Comparison of ENCODE assay signal across 2 fruit fly cellular contexts in genomic region chrX:16448252-16449191, dm6.
A peak's percentile ranks its signal among the peaks of the same experiment; 100 is the strongest.
TF ChIP-seq lines count a peak whose summit lies in the region.

TSS of gene CG34015 (minus strand) at chrX:16448302.
TSS of gene eIF4H1 (plus strand) at chrX:16448665.

TF ChIP-seq in whole organism, embryonic, 481 proteins besides CTCF, POLR2A, EP300 and RAD21 (continued from another document and continues in another):
- TF ChIP-seq bcd (GFP tag; optimal IDR thresholded peaks at IDR 0.05; lab: Kevin White, UChicago) (no peak), CG14965 (GFP tag; optimal IDR thresholded peaks at IDR 0.05; lab: Kevin White, UChicago; ENCODE audit: borderline replicate concordance) (no peak), Hr3 (GFP tag; optimal IDR thresholded peaks at IDR 0.05; lab: Kevin White, UChicago) (no peak), CG3163 (GFP tag; optimal IDR thresholded peaks at IDR 0.05; lab: Kevin White, UChicago) (no peak), MTF-1 (GFP tag; optimal IDR thresholded peaks at IDR 0.05; lab: Kevin White, UChicago; ENCODE audit: borderline replicate concordance) (no peak), mirr (GFP tag; optimal IDR thresholded peaks at IDR 0.05; lab: Kevin White, UChicago) (no peak), chn (GFP tag; optimal IDR thresholded peaks at IDR 0.05; lab: Kevin White, UChicago) (no peak), nmo (GFP tag; optimal IDR thresholded peaks at IDR 0.05; lab: Kevin White, UChicago) (peak; percentile 41), H15 (GFP tag; IDR thresholded peaks at IDR 0.05; lab: Robert Waterston, UW) (no peak), CG8478 (optimal IDR thresholded peaks at IDR 0.05; lab: Kevin White, UChicago) (peak; percentile 89), CG15073 (GFP tag; optimal IDR thresholded peaks at IDR 0.05; lab: Kevin White, UChicago) (no peak), CG13287 (GFP tag; IDR thresholded peaks at IDR 0.05; lab: Robert Waterston, UW; ENCODE audit: partially characterized antibody) (peak; percentile 75), CG8281 (tag; optimal IDR thresholded peaks at IDR 0.05; lab: Kevin White, UChicago) (no peak), CG1024 (GFP tag; IDR thresholded peaks at IDR 0.05; lab: Robert Waterston, UW) (no peak), CG43689 (GFP tag; IDR thresholded peaks at IDR 0.05; lab: Robert Waterston, UW) (no peak), Elba2 (GFP tag; optimal IDR thresholded peaks at IDR 0.05; lab: Kevin White, UChicago) (no peak), CG9215 (GFP tag; IDR thresholded peaks at IDR 0.05; lab: Robert Waterston, UW) (no peak), HLH3B (GFP tag; IDR thresholded peaks at IDR 0.05; lab: Robert Waterston, UW) (no peak), Dbx (GFP tag; IDR thresholded peaks at IDR 0.05; lab: Robert Waterston, UW) (no peak), en (GFP tag; optimal IDR thresholded peaks at IDR 0.05; lab: Kevin White, UChicago) (no peak), gce (GFP tag; IDR thresholded peaks at IDR 0.05; lab: Robert Waterston, UW) (no peak), Fer1 (GFP tag; optimal IDR thresholded peaks at IDR 0.05; lab: Kevin White, UChicago) (peak; percentile 32), CG7372 (GFP tag; IDR thresholded peaks at IDR 0.05; lab: Robert Waterston, UW) (no peak), Sry-δ (GFP tag; optimal IDR thresholded peaks at IDR 0.05; lab: Kevin White, UChicago) (peak; percentile 72), CG7928 (GFP tag; optimal IDR thresholded peaks at IDR 0.05; lab: Kevin White, UChicago) (no peak), p53 (GFP tag; optimal IDR thresholded peaks at IDR 0.05; lab: Kevin White, UChicago) (no peak), CG17802 (tag; optimal IDR thresholded peaks at IDR 0.05; lab: Kevin White, UChicago) (no peak), Oli (tag; optimal IDR thresholded peaks at IDR 0.05; lab: Kevin White, UChicago) (no peak), HLH54F (GFP tag; optimal IDR thresholded peaks at IDR 0.05; lab: Kevin White, UChicago) (no peak), CG17359 (tag; optimal IDR thresholded peaks at IDR 0.05; lab: Kevin White, UChicago) (no peak), Mad (GFP tag; optimal IDR thresholded peaks at IDR 0.05; lab: Kevin White, UChicago) (no peak), D (optimal IDR thresholded peaks at IDR 0.05; lab: Kevin White, UChicago) (no peak), D (GFP tag; optimal IDR thresholded peaks at IDR 0.05; lab: Kevin White, UChicago) (no peak), ara (GFP tag; IDR thresholded peaks at IDR 0.05; lab: Robert Waterston, UW) (no peak), unc-4 (GFP tag; IDR thresholded peaks at IDR 0.05; lab: Robert Waterston, UW; ENCODE audit: partially characterized antibody) (peak; percentile 73), tap (tag; optimal IDR thresholded peaks at IDR 0.05; lab: Kevin White, UChicago) (no peak), sug (tag; optimal IDR thresholded peaks at IDR 0.05; lab: Kevin White, UChicago) (peak; percentile 7), Lpt (GFP tag; optimal IDR thresholded peaks at IDR 0.05; lab: Kevin White, UChicago) (no peak), zen2 (GFP tag; IDR thresholded peaks at IDR 0.05; lab: Robert Waterston, UW; ENCODE audit: partially characterized antibody) (no peak), dan (GFP tag; IDR thresholded peaks at IDR 0.05; lab: Robert Waterston, UW) (no peak), Ada2b (GFP tag; IDR thresholded peaks at IDR 0.05; lab: Robert Waterston, UW) (no peak), CG2199 (GFP tag; IDR thresholded peaks at IDR 0.05; lab: Robert Waterston, UW) (0 out of 3 replicates have a peak, but pooled peaks have one; percentile 24), Ssrp (tag; optimal IDR thresholded peaks at IDR 0.05; lab: Kevin White, UChicago) (no peak), caup (GFP tag; optimal IDR thresholded peaks at IDR 0.05; lab: Kevin White, UChicago; ENCODE audit: severe bottlenecking) (no peak), jing (GFP tag; optimal IDR thresholded peaks at IDR 0.05; lab: Kevin White, UChicago) (no peak), Bteb2 (GFP tag; optimal IDR thresholded peaks at IDR 0.05; lab: Kevin White, UChicago) (no peak), ATbp (GFP tag; optimal IDR thresholded peaks at IDR 0.05; lab: Kevin White, UChicago) (no peak), odd (GFP tag; optimal IDR thresholded peaks at IDR 0.05; lab: Kevin White, UChicago) (no peak), dysf (GFP tag; IDR thresholded peaks at IDR 0.05; lab: Robert Waterston, UW) (no peak), shn (GFP tag; optimal IDR thresholded peaks at IDR 0.05; lab: Kevin White, UChicago) (no peak), CG6791 (GFP tag; IDR thresholded peaks at IDR 0.05; lab: Robert Waterston, UW; ENCODE audit: partially characterized antibody) (peak; percentile 55; the same call in 2 of the 3 replicates), CG10979 (tag; optimal IDR thresholded peaks at IDR 0.05; lab: Kevin White, UChicago) (no peak), ci (GFP tag; IDR thresholded peaks at IDR 0.05; lab: Robert Waterston, UW) (no peak), Stat92E (GFP tag; optimal IDR thresholded peaks at IDR 0.05; lab: Kevin White, UChicago) (peak in 1 of 3 experiments; percentile 43), eyg (GFP tag; optimal IDR thresholded peaks at IDR 0.05; lab: Kevin White, UChicago) (no peak), ac (GFP tag; optimal IDR thresholded peaks at IDR 0.05; lab: Kevin White, UChicago) (no peak), run (tag; optimal IDR thresholded peaks at IDR 0.05; lab: Kevin White, UChicago) (no peak), CG10267 (tag; optimal IDR thresholded peaks at IDR 0.05; lab: Kevin White, UChicago) (peak; percentile 20), Abd-B (GFP tag; optimal IDR thresholded peaks at IDR 0.05; lab: Kevin White, UChicago) (no peak), Pdp1 (GFP tag; optimal IDR thresholded peaks at IDR 0.05; lab: Kevin White, UChicago) (peak in 1 of 2 experiments; percentile 50), CG1603 (tag; optimal IDR thresholded peaks at IDR 0.05; lab: Kevin White, UChicago) (peak; percentile 12), crp (GFP tag; optimal IDR thresholded peaks at IDR 0.05; lab: Kevin White, UChicago) (peak in 1 of 2 experiments; percentile 79), CG17328 (GFP tag; IDR thresholded peaks at IDR 0.05; lab: Robert Waterston, UW) (no peak), Deaf1 (tag; optimal IDR thresholded peaks at IDR 0.05; lab: Kevin White, UChicago) (no peak), ewg (GFP tag; optimal IDR thresholded peaks at IDR 0.05; lab: Kevin White, UChicago) (peak; percentile 92), CG4404 (GFP tag; IDR thresholded peaks at IDR 0.05; lab: Robert Waterston, UW) (no peak), CG17912 (GFP tag; optimal IDR thresholded peaks at IDR 0.05; lab: Kevin White, UChicago) (no peak), oc (tag; optimal IDR thresholded peaks at IDR 0.05; lab: Kevin White, UChicago) (no peak)

TF ChIP-seq in whole organism, prepupa, 60 proteins besides CTCF, POLR2A, EP300 and RAD21 (continued from another document):
- TF ChIP-seq eg (GFP tag; IDR thresholded peaks at IDR 0.05; lab: Robert Waterston, UW) (peak; percentile 77; the same call in 1 of the 3 replicates), Sox14 (GFP tag; optimal IDR thresholded peaks at IDR 0.05; lab: Kevin White, UChicago) (peak; percentile 63), CG3032 (tag; optimal IDR thresholded peaks at IDR 0.05; lab: Kevin White, UChicago) (no peak), CG11902 (GFP tag; optimal IDR thresholded peaks at IDR 0.05; lab: Kevin White, UChicago) (no peak), fd85E (GFP tag; optimal IDR thresholded peaks at IDR 0.05; lab: Kevin White, UChicago) (no peak)
